Worm (Caenorhabditis elegans) whole organism, L4/young adult: ENCODE data around the gene fbxb-74.

ENCODE experiments used
- W03F9.2 ChIP-seq: fragments of 150-350 bp; optimal IDR thresholded peaks from 2 replicates; lab custom pipeline; 2014; ENCODE audit warnings: missing biosample characterization, missing genetic modification characterization
- him-1 ChIP-seq: sonication (generic microtip); optimal IDR thresholded peaks from 2 replicates; lab custom pipeline; 2016; ENCODE audit warnings: missing genotype, missing genetic modification reagents, missing genetic modification characterization, missing compliant biosample characterization

- TF ChIP-seq him-1 (tag; lab: Kevin White, UChicago): no peak
- no peak for TF ChIP-seq W03F9.2 (tag; lab: Kevin White, UChicago)
Observed at ce11 chrIV:4472418-4473173, 33.5 kb upstream of the fbxb-74 start.
